Fruit fly (Drosophila melanogaster): ENCODE data around the gene elm.
A peak's percentile ranks its signal among the peaks of the same experiment; 100 is the strongest.

Gene elm

dm6 chr3R:5682921-5683748 is 28.5 kb upstream of the elm start (continued):
- TF ChIP-seq C15 (GFP tag; IDR thresholded peaks at IDR 0.05) (no peak), Fer3 (tag; optimal IDR thresholded peaks at IDR 0.05) (no peak), kni (GFP tag; optimal IDR thresholded peaks at IDR 0.05) (peak; percentile 90), Camta (GFP tag; optimal IDR thresholded peaks at IDR 0.05) (no peak), en (GFP tag; optimal IDR thresholded peaks at IDR 0.05) (peak; percentile 1), crc (GFP tag; optimal IDR thresholded peaks at IDR 0.05) (no peak), HmgZ (tag; optimal IDR thresholded peaks at IDR 0.05) (no peak), lilli (GFP tag; optimal IDR thresholded peaks at IDR 0.05) (peak; percentile 56), gt (GFP tag; IDR thresholded peaks at IDR 0.05) (no peak), Aef1 (GFP tag; IDR thresholded peaks at IDR 0.05) (no peak), CG32532 (GFP tag; IDR thresholded peaks at IDR 0.05) (no peak), CG10431 (GFP tag; optimal IDR thresholded peaks at IDR 0.05) (peak; percentile 31), crol (GFP tag; IDR thresholded peaks at IDR 0.05) (peak; percentile 92), CG13624 (GFP tag; optimal IDR thresholded peaks at IDR 0.05) (peak; percentile 17), CG7372 (GFP tag; IDR thresholded peaks at IDR 0.05) (no peak), sqz (GFP tag; optimal IDR thresholded peaks at IDR 0.05) (no peak), ftz-f1 (GFP tag; optimal IDR thresholded peaks at IDR 0.05) (no peak), CG12391 (tag; optimal IDR thresholded peaks at IDR 0.05) (peak; percentile 78), NfI (GFP tag; optimal IDR thresholded peaks at IDR 0.05) (no peak), CG2889 (GFP tag; IDR thresholded peaks at IDR 0.05) (peak; percentile 28; the same call in 1 of the 3 replicates), schlank (tag; optimal IDR thresholded peaks at IDR 0.05) (no peak), bigmax (GFP tag; optimal IDR thresholded peaks at IDR 0.05) (no peak), pnt (GFP tag; optimal IDR thresholded peaks at IDR 0.05) (peak; percentile 50), CG43689 (GFP tag; IDR thresholded peaks at IDR 0.05) (no peak), Nf-YA (GFP tag; IDR thresholded peaks at IDR 0.05) (no peak), hkb (optimal IDR thresholded peaks at IDR 0.05) (no peak), hkb (GFP tag; IDR thresholded peaks at IDR 0.05) (peak; percentile 74), cad (GFP tag; optimal IDR thresholded peaks at IDR 0.05) (no peak), org-1 (GFP tag; optimal IDR thresholded peaks at IDR 0.05) (peak; percentile 35), CG11085 (GFP tag; IDR thresholded peaks at IDR 0.05) (no peak), CG32772 (GFP tag; IDR thresholded peaks at IDR 0.05) (peak; percentile 36; the same call in 1 of the 2 replicates), CG10321 (GFP tag; IDR thresholded peaks at IDR 0.05) (no peak), Awh (GFP tag; IDR thresholded peaks at IDR 0.05) (no peak), CG11093 (GFP tag; IDR thresholded peaks at IDR 0.05) (0 out of 3 replicates have a peak, but pooled peaks have one; percentile 33), z (GFP tag; IDR thresholded peaks at IDR 0.05) (no peak), mld (GFP tag; IDR thresholded peaks at IDR 0.05; ENCODE audit: partially characterized antibody) (no peak), Stat92E (GFP tag; optimal IDR thresholded peaks at IDR 0.05) (peak in 1 of 3 experiments; percentile 46), CG16863 (GFP tag; optimal IDR thresholded peaks at IDR 0.05) (peak; percentile 41), Hey (tag; optimal IDR thresholded peaks at IDR 0.05) (no peak), CG10366 (GFP tag; IDR thresholded peaks at IDR 0.05) (peak; percentile 14; the same call in 1 of the 2 replicates), chif (GFP tag; optimal IDR thresholded peaks at IDR 0.05) (peak; percentile 13 to 60), D19A (tag; optimal IDR thresholded peaks at IDR 0.05) (peak; percentile 77), sd (tag; optimal IDR thresholded peaks at IDR 0.05) (no peak), klu (GFP tag; IDR thresholded peaks at IDR 0.05) (no peak), pb (GFP tag; optimal IDR thresholded peaks at IDR 0.05) (peak; percentile 22), bab2 (GFP tag; optimal IDR thresholded peaks at IDR 0.05) (peak; percentile 41), eyg (GFP tag; optimal IDR thresholded peaks at IDR 0.05) (no peak), CG4617 (GFP tag; optimal IDR thresholded peaks at IDR 0.05; ENCODE audit: borderline replicate concordance) (peak; percentile 12), Nf-YC (tag; optimal IDR thresholded peaks at IDR 0.05) (no peak), Dbx (GFP tag; IDR thresholded peaks at IDR 0.05) (no peak), E2f2 (GFP tag; IDR thresholded peaks at IDR 0.05) (no peak)

All from whole organism, embryonic.